Worm (Caenorhabditis elegans) whole organism, L4 larva: Measurements from ENCODE around the gene F15B9.8.
A peak's percentile ranks its signal among the peaks of the same experiment; 100 is the strongest.

Experiments
- F49E8.2 ChIP-seq: sonication (generic microtip); optimal IDR thresholded peaks from 2 replicates; lab custom pipeline; 2016; ENCODE audit warnings: missing compliant biosample characterization, mild to moderate bottlenecking, missing genetic modification characterization, borderline replicate concordance
- T20F7.1 ChIP-seq: fragments of 200-800 bp; sonication (Bioruptor generic); optimal IDR thresholded peaks from 2 replicates; lab custom pipeline; 2018; ENCODE audit warnings: mild to moderate bottlenecking, missing genetic modification characterization, missing compliant biosample characterization
- Y48G9A.11 ChIP-seq: fragments of 200-800 bp; sonication (Bioruptor generic); IDR thresholded peaks from 2 replicates; pipeline ENCODE4 v1.3.6; 2022; ENCODE audit warnings: missing genetic modification reagents, missing genetic modification characterization, missing compliant biosample characterization
- aha-1 ChIP-seq: fragments of 150-350 bp; peaks from one replicate; lab custom pipeline; 2014; ENCODE audit warnings: missing biosample characterization, missing genetic modification characterization
- ceh-28 ChIP-seq: fragments of 150-350 bp; optimal IDR thresholded peaks from 2 replicates; lab custom pipeline; 2014; ENCODE audit warnings: missing biosample characterization, missing genetic modification reagents, missing genetic modification characterization
- ceh-32 ChIP-seq: sonication (generic microtip); optimal IDR thresholded peaks from 2 replicates; lab custom pipeline; 2016; ENCODE audit warnings: mild to moderate bottlenecking, missing genetic modification characterization, missing compliant biosample characterization; ENCODE audit not compliant: poor library complexity
- ceh-44 ChIP-seq: fragments of 200-800 bp; sonication (Bioruptor generic); IDR thresholded peaks from 2 replicates; pipeline ENCODE4 v1.3.6; 2022; ENCODE audit warnings: missing genetic modification reagents, missing genetic modification characterization, missing compliant biosample characterization
- ces-1 ChIP-seq: fragments of 150-350 bp; sonication (generic microtip); optimal IDR thresholded peaks from 4 replicates; lab custom pipeline; 2014; ENCODE audit warnings: missing biosample characterization, missing genetic modification reagents, missing genetic modification characterization
- ctbp-1 ChIP-seq: fragments of 200-800 bp; sonication (Bioruptor generic); IDR thresholded peaks from 2 replicates; pipeline ENCODE4 v1.3.6; 2022; ENCODE audit warnings: missing genetic modification reagents, missing genetic modification characterization, missing compliant biosample characterization
- daf-16 ChIP-seq, 3 experiments: sonication (generic microtip); optimal IDR thresholded peaks; 2 replicates each; lab custom pipeline; 2016 to 2017; ENCODE audit warnings: missing genetic modification characterization in 3 of 3, missing genetic modification reagents in 3 of 3, mild to moderate bottlenecking in 2 of 3, missing compliant biosample characterization in 2 of 3, missing biosample characterization in 1 of 3, moderate library complexity in 1 of 3
- dmd-6 ChIP-seq: fragments of 200-800 bp; sonication (Bioruptor generic); IDR thresholded peaks from 2 replicates; pipeline ENCODE4 v1.3.6; 2022; ENCODE audit warnings: missing genetic modification reagents, missing genetic modification characterization, missing compliant biosample characterization
- dve-1 ChIP-seq: sonication (generic microtip); optimal IDR thresholded peaks from 2 replicates; lab custom pipeline; 2017; ENCODE audit warnings: antibody characterized with exemption, mild to moderate bottlenecking, missing genetic modification characterization, missing compliant biosample characterization; ENCODE audit not compliant: insufficient read depth
- fkh-10 ChIP-seq: fragments of 150-350 bp; optimal IDR thresholded peaks from 2 replicates; lab custom pipeline; 2014; ENCODE audit warnings: missing biosample characterization, missing genetic modification reagents, missing genetic modification characterization
- lim-7 ChIP-seq: fragments of 200-800 bp; sonication (Bioruptor generic); IDR thresholded peaks from 2 replicates; pipeline ENCODE4 v1.3.6; 2022; ENCODE audit warnings: missing genetic modification characterization, missing compliant biosample characterization
- lin-29 ChIP-seq: fragments of 200-800 bp; sonication (Bioruptor generic); IDR thresholded peaks from 2 replicates; pipeline ENCODE4 v1.3.6; 2022; ENCODE audit warnings: missing genetic modification reagents, missing genetic modification characterization, missing compliant biosample characterization
- lin-38 ChIP-seq: fragments of 200-800 bp; sonication (Bioruptor generic); IDR thresholded peaks from 2 replicates; pipeline ENCODE4 v1.3.6; 2022; ENCODE audit warnings: missing genetic modification reagents, missing genetic modification characterization, missing compliant biosample characterization
- mdl-1 ChIP-seq, 2 experiments: fragments of 150-350 bp in 1 of 2; sonication (generic microtip) in 1 of 2; optimal IDR thresholded peaks; 2 replicates each; lab custom pipeline; 2014 to 2017; ENCODE audit warnings: missing biosample characterization in 2 of 2, missing genetic modification characterization in 2 of 2
- mep-1 ChIP-seq: fragments of 150-350 bp; sonication (generic microtip); optimal IDR thresholded peaks from 3 replicates; lab custom pipeline; 2014; ENCODE audit warnings: missing biosample characterization, missing genetic modification characterization
- mes-2 ChIP-seq: sonication (generic microtip); optimal IDR thresholded peaks from 2 replicates; lab custom pipeline; 2016; ENCODE audit warnings: missing genotype, mild to moderate bottlenecking, missing genetic modification characterization, missing compliant biosample characterization; ENCODE audit not compliant: poor library complexity, severe bottlenecking
- nhr-10 ChIP-seq: fragments of 150-350 bp; optimal IDR thresholded peaks from 2 replicates; lab custom pipeline; 2014; ENCODE audit warnings: missing biosample characterization, missing genetic modification characterization
- nhr-28 ChIP-seq: fragments of 150-350 bp; optimal IDR thresholded peaks from 2 replicates; lab custom pipeline; 2014; ENCODE audit warnings: missing biosample characterization, missing genetic modification characterization
- nhr-42 ChIP-seq: fragments of 200-800 bp; sonication (Bioruptor generic); IDR thresholded peaks from 2 replicates; pipeline ENCODE4 v1.3.6; 2022; ENCODE audit warnings: missing genetic modification characterization, missing compliant biosample characterization
- php-3 ChIP-seq: fragments of 200-800 bp; sonication (Bioruptor generic); IDR thresholded peaks from 2 replicates; pipeline ENCODE4 v1.3.6; 2022; ENCODE audit warnings: missing genetic modification reagents, missing genetic modification characterization, missing compliant biosample characterization
- sdz-12 ChIP-seq: fragments of 200-800 bp; sonication (Bioruptor generic); optimal IDR thresholded peaks from 2 replicates; lab custom pipeline; 2018; ENCODE audit warnings: mild to moderate bottlenecking, missing genetic modification characterization, missing compliant biosample characterization
- snpc-4 ChIP-seq: fragments of 150-350 bp; optimal IDR thresholded peaks from 2 replicates; lab custom pipeline; 2014; ENCODE audit warnings: missing biosample characterization, missing genetic modification characterization
- tag-97 ChIP-seq: fragments of 200-800 bp; sonication (Bioruptor generic); IDR thresholded peaks from 2 replicates; pipeline ENCODE4 v1.3.6; 2022; ENCODE audit warnings: missing genetic modification characterization, missing compliant biosample characterization
- unc-130 ChIP-seq: sonication (generic microtip); optimal IDR thresholded peaks from 2 replicates; lab custom pipeline; 2016; ENCODE audit warnings: missing genetic modification reagents, missing genetic modification characterization, missing compliant biosample characterization
- unc-62 ChIP-seq, 3 experiments: fragments of 150-350 bp in 1 of 3; sonication (generic microtip); optimal IDR thresholded peaks in 2 of 3; peaks in 1 of 3; 1 replicate in 1 of 3; 2 replicates in 2 of 3; lab custom pipeline; 2014 to 2017; ENCODE audit warnings: missing biosample characterization in 3 of 3, missing genetic modification characterization in 3 of 3, missing genetic modification reagents in 3 of 3, missing genotype in 1 of 3
- vab-7 ChIP-seq: fragments of 200-800 bp; sonication (Bioruptor generic); IDR thresholded peaks from 2 replicates; pipeline ENCODE4 v1.3.6; 2022; ENCODE audit warnings: missing genetic modification reagents, missing genetic modification characterization, missing compliant biosample characterization
- zfp-2 ChIP-seq: sonication (generic microtip); optimal IDR thresholded peaks from 2 replicates; lab custom pipeline; 2016; ENCODE audit warnings: mild to moderate bottlenecking, missing genetic modification characterization, missing compliant biosample characterization

F15B9.8 gene

DNA sequence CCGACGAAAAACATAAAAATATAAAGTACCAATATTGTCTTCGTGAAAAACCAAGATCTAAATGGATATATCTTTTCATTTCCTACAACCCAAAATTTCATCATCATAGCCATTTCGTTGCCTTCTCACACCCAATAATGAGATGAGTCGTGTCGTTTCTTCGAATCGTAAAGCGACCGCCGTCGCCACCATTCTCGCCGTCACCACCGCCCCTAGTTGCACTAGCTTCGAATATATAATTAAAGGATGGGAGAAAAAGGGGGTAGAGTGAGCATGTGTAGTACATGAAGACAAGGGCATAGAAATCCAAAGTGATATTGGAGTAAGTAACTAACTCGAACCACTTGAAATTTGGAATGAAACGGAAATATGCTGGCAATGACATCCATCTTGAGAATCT, 33.9 kb downstream of the F15B9.8 start:
- TF ChIP-seq unc-62 (GFP tag; optimal IDR thresholded peaks at IDR 0.05 in 1 of 2; lab: Kevin White, UChicago): no peak
- TF ChIP-seq unc-62 (tag; optimal IDR thresholded peaks at IDR 0.05; lab: Kevin White, UChicago): no peak
- peak; percentile 68 for TF ChIP-seq aha-1 (tag; lab: Kevin White, UChicago)

DNA sequence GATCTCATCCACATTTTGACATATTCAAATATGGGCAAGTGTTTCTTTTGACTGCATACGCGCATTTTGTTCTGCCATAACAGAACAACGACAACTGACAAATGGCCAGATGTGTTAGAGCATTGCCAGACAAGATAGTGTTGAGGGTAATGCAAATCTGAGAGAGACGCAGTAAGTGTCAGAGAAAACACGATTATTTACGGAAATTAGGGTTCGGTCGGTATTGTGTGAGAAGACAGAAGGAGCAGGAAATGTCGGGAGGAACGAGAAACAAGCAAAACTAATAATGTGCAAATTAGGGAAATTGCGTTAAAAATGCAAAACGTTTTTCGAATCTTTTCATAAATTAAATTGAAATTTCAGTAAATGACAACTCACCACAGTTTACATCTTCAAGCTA, 36.1 kb downstream of the F15B9.8 start:
- TF ChIP-seq tag-97 (GFP tag; lab: Robert Waterston, UW) (no peak), nhr-28 (tag; lab: Kevin White, UChicago) (no peak), unc-62 (GFP tag; optimal IDR thresholded peaks at IDR 0.05 in 1 of 2; lab: Kevin White, UChicago) (peak in 1 of 2 experiments; percentile 36), unc-62 (tag; optimal IDR thresholded peaks at IDR 0.05; lab: Kevin White, UChicago) (no peak), dmd-6 (GFP tag; lab: Robert Waterston, UW) (no peak), dve-1 (tag; lab: Kevin White, UChicago) (no peak), vab-7 (no peak)

ce11 chrV:13025283-13025682, 36.9 kb downstream of the F15B9.8 start:
- TF ChIP-seq F49E8.2 (tag; lab: Kevin White, UChicago) (no peak), nhr-42 (GFP tag; lab: Robert Waterston, UW) (no peak), fkh-10 (GFP tag; lab: Kevin White, UChicago) (peak; percentile 41), zfp-2 (tag; lab: Kevin White, UChicago) (no peak), unc-130 (GFP tag; lab: Kevin White, UChicago) (no peak)

DNA sequence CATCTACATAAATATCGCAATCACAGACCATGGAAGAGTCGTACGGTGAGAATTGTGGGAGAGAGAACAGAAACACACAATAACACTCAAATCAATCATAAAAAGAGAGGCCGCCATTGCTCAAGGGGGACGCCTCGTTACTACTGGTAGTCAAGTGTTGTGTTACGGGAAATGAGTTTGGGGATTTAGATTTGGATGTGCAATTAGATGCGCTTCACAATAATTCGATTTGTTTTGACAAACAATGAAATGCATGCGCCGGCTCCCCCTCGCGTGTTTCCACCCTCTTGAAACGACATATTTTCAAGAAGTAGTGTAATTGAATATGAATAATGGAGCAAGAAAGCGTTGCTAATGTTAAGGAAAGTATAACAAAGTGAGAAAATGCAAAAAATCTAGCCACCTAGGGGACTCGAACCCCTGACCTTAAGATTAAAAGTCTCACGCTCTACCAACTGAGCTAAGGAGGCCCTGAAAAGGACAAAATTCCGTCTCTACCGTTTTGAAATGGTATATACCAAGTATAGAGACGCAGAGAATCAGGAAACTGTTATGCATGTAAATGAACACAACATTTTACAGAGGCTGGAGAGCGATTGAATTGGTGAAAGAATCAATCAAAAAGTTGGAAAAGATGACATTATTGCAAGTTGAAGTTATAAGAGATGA, 38.4 kb downstream of the F15B9.8 start:
- TF ChIP-seq lin-29 (GFP tag; lab: Robert Waterston, UW) (no peak), ctbp-1 (GFP tag; lab: Robert Waterston, UW) (no peak), mes-2 (tag; lab: Kevin White, UChicago) (no peak), snpc-4 (no peak), lim-7 (0 out of 2 replicates have a peak, but pooled peaks have one; percentile 34), Y48G9A.11 (GFP tag; lab: Robert Waterston, UW) (no peak), ceh-28 (no peak), dve-1 (tag; lab: Kevin White, UChicago) (no peak), mdl-1 (tag; optimal IDR thresholded peaks at IDR 0.05; lab: Kevin White, UChicago) (no peak), php-3 (GFP tag; lab: Robert Waterston, UW) (0 out of 2 replicates have a peak, but pooled peaks have one; percentile 9), ces-1 (GFP tag; lab: Kevin White, UChicago) (peak; percentile 7), sdz-12 (GFP tag; lab: Kevin White, UChicago) (no peak), lin-38 (GFP tag; lab: Robert Waterston, UW) (no peak), ceh-44 (no peak), daf-16 (GFP tag; optimal IDR thresholded peaks at IDR 0.05; lab: Kevin White, UChicago) (no peak), daf-16 (tag; optimal IDR thresholded peaks at IDR 0.05; lab: Kevin White, UChicago) (no peak), T20F7.1 (no peak), nhr-10 (tag; lab: Kevin White, UChicago) (no peak), dmd-6 (GFP tag; lab: Robert Waterston, UW) (0 out of 2 replicates have a peak, but pooled peaks have one; percentile 7)

ce11 chrV:13028871-13029270, 40.5 kb downstream of the F15B9.8 start:
- TF ChIP-seq ceh-32 (tag; lab: Kevin White, UChicago) (peak; percentile 6), mep-1 (no peak)
